Worm (Caenorhabditis elegans): ENCODE data around the gene slc-17.5.

ce11 chrV:8306366-8306765 lies 21.7 kb upstream of the slc-17.5 start, which contains the start of gene W02D7.8:
- TF ChIP-seq elt-2 (tag; optimal IDR thresholded peaks at IDR 0.05) = no peak
- TF ChIP-seq ceh-82 (tag; optimal IDR thresholded peaks at IDR 0.05) = no peak
- TF ChIP-seq mep-1 (tag; optimal IDR thresholded peaks at IDR 0.05) = no peak
- no peak for TF ChIP-seq ceh-8 (GFP tag; optimal IDR thresholded peaks at IDR 0.05)
- no peak for TF ChIP-seq alr-1 (tag; optimal IDR thresholded peaks at IDR 0.05; ENCODE audit: borderline replicate concordance)
- no peak for TF ChIP-seq unc-86 (tag; optimal IDR thresholded peaks at IDR 0.05)
- TF ChIP-seq snpc-4 (tag; optimal IDR thresholded peaks at IDR 0.05) = no peak
- TF ChIP-seq nhr-237 (tag; optimal IDR thresholded peaks at IDR 0.05) = no peak
- no peak for TF ChIP-seq ces-1 (GFP tag; optimal IDR thresholded peaks at IDR 0.05)
- no peak for TF ChIP-seq xbp-1 (tag; optimal IDR thresholded peaks at IDR 0.05)
